Worm (Caenorhabditis elegans) whole organism, young adult: ENCODE results near the gene rgef-1.

Experiments
- C06A6.2 ChIP-seq: fragments of 200-800 bp; sonication (Bioruptor generic); conservative IDR thresholded peaks from 2 replicates; pipeline ENCODE4 v1.3.6; 2022; ENCODE audit warnings: missing genetic modification characterization, missing compliant biosample characterization
- F10E7.11 ChIP-seq: sonication (generic microtip); optimal IDR thresholded peaks from 2 replicates; lab custom pipeline; 2017; ENCODE audit warnings: mild to moderate bottlenecking, missing genetic modification characterization, moderate library complexity, missing compliant biosample characterization
- F23B12.7 ChIP-seq: sonication (generic microtip); optimal IDR thresholded peaks from 2 replicates; lab custom pipeline; 2017; ENCODE audit warnings: missing genetic modification characterization, mild to moderate bottlenecking, missing compliant biosample characterization, antibody characterized with exemption, moderate library complexity; ENCODE audit not compliant: insufficient read depth
- F39B2.1 ChIP-seq: fragments of 200-800 bp; sonication (Bioruptor generic); IDR thresholded peaks from 2 replicates; pipeline ENCODE4 v1.3.6; 2022; ENCODE audit warnings: missing genetic modification reagents, missing genetic modification characterization, missing compliant biosample characterization
- F49E8.2 ChIP-seq: sonication (generic microtip); optimal IDR thresholded peaks from 3 replicates; lab custom pipeline; 2017; ENCODE audit warnings: missing genetic modification characterization, mild to moderate bottlenecking, missing compliant biosample characterization, antibody characterized with exemption, moderate library complexity; ENCODE audit not compliant: insufficient read depth
- F52B5.7 ChIP-seq: sonication (generic microtip); optimal IDR thresholded peaks from 2 replicates; lab custom pipeline; 2016; ENCODE audit warnings: mild to moderate bottlenecking, missing genetic modification characterization, missing compliant biosample characterization
- K12H6.12 ChIP-seq: fragments of 200-800 bp; sonication (Bioruptor generic); optimal IDR thresholded peaks from 2 replicates; lab custom pipeline; 2018; ENCODE audit warnings: mild to moderate bottlenecking, missing genetic modification characterization, missing compliant biosample characterization
- Y53G8AR.9 ChIP-seq: fragments of 200-800 bp; sonication (Bioruptor generic); conservative IDR thresholded peaks from 2 replicates; pipeline ENCODE4 v1.3.6; 2022; ENCODE audit warnings: missing genetic modification reagents, missing genetic modification characterization, missing compliant biosample characterization
- Y56A3A.18 ChIP-seq: fragments of 200-800 bp; sonication (Bioruptor generic); IDR thresholded peaks from 2 replicates; pipeline ENCODE4 v1.3.6; 2022; ENCODE audit warnings: missing genetic modification reagents, missing genetic modification characterization, missing compliant biosample characterization
- ZK185.1 ChIP-seq: sonication (generic microtip); optimal IDR thresholded peaks from 2 replicates; lab custom pipeline; 2016; ENCODE audit warnings: mild to moderate bottlenecking, missing genetic modification characterization, missing compliant biosample characterization; ENCODE audit not compliant: poor library complexity, severe bottlenecking
- akir-1 ChIP-seq: fragments of 200-800 bp; sonication (Bioruptor generic); optimal IDR thresholded peaks from 2 replicates; lab custom pipeline; 2018; ENCODE audit warnings: mild to moderate bottlenecking, missing genetic modification characterization, moderate library complexity, missing compliant biosample characterization
- ama-1 ChIP-seq, 3 experiments: fragments of 150-350 bp in 1 of 3; sonication (generic microtip) in 2 of 3; optimal IDR thresholded peaks; 2 replicates each; lab custom pipeline; 2014 to 2018; ENCODE audit warnings: missing biosample characterization in 2 of 3, missing genetic modification characterization in 2 of 3, missing genetic modification reagents in 2 of 3
- attf-5 ChIP-seq: fragments of 200-800 bp; sonication (Bioruptor generic); optimal IDR thresholded peaks from 2 replicates; lab custom pipeline; 2018; ENCODE audit warnings: mild to moderate bottlenecking, missing genetic modification characterization, missing compliant biosample characterization
- cebp-1 ChIP-seq, 2 experiments: fragments of 200-800 bp in 1 of 2; sonication (Bioruptor generic) in 1 of 2; sonication (generic microtip) in 1 of 2; IDR thresholded peaks in 1 of 2; optimal IDR thresholded peaks in 1 of 2; 2 replicates each; pipeline versions ENCODE4 v1.3.6 to Lab custom; 2017 to 2022; ENCODE audit warnings: missing compliant biosample characterization in 2 of 2, missing genetic modification characterization in 2 of 2, mild to moderate bottlenecking in 1 of 2, missing genetic modification reagents in 1 of 2, moderate library complexity in 1 of 2
- ceh-27 ChIP-seq: fragments of 200-800 bp; sonication (Bioruptor generic); optimal IDR thresholded peaks from 2 replicates; lab custom pipeline; 2018; ENCODE audit warnings: mild to moderate bottlenecking, missing genetic modification characterization, moderate library complexity, missing compliant biosample characterization
- chd-7 ChIP-seq: sonication (generic microtip); optimal IDR thresholded peaks from 2 replicates; lab custom pipeline; 2016; ENCODE audit warnings: mild to moderate bottlenecking, missing genetic modification characterization, moderate library complexity, missing compliant biosample characterization
- dox-1 ChIP-seq: fragments of 200-800 bp; sonication (Bioruptor generic); IDR thresholded peaks from 2 replicates; pipeline ENCODE4 v1.3.6; 2022; ENCODE audit warnings: missing genetic modification reagents, missing genetic modification characterization, missing compliant biosample characterization
- egl-44 ChIP-seq: fragments of 200-800 bp; sonication (Bioruptor generic); IDR thresholded peaks from 2 replicates; pipeline ENCODE4 v1.3.6; 2022; ENCODE audit warnings: missing genetic modification reagents, missing genetic modification characterization, missing compliant biosample characterization
- ekl-4 ChIP-seq: fragments of 200-800 bp; sonication (Bioruptor generic); IDR thresholded peaks from 2 replicates; pipeline ENCODE4 v1.3.6; 2022; ENCODE audit warnings: missing genetic modification reagents, missing genetic modification characterization, missing compliant biosample characterization
- gei-17 ChIP-seq: fragments of 200-800 bp; sonication (Bioruptor generic); optimal IDR thresholded peaks from 2 replicates; lab custom pipeline; 2018; ENCODE audit warnings: mild to moderate bottlenecking, missing genetic modification characterization, missing compliant biosample characterization
- him-1 ChIP-seq: sonication (generic microtip); optimal IDR thresholded peaks from 2 replicates; lab custom pipeline; 2016; ENCODE audit warnings: missing genotype, missing genetic modification reagents, missing genetic modification characterization, missing compliant biosample characterization
- lag-1 ChIP-seq: fragments of 200-800 bp; sonication (Bioruptor generic); IDR thresholded peaks from 2 replicates; pipeline ENCODE4 v1.3.6; 2022; ENCODE audit warnings: missing genetic modification reagents, missing genetic modification characterization, missing compliant biosample characterization
- let-526 ChIP-seq: fragments of 200-800 bp; sonication (Bioruptor generic); IDR thresholded peaks from 2 replicates; pipeline ENCODE4 v1.3.6; 2022; ENCODE audit warnings: missing genetic modification reagents, missing genetic modification characterization, missing compliant biosample characterization
- lin-26 ChIP-seq: fragments of 200-800 bp; sonication (Bioruptor generic); IDR thresholded peaks from 2 replicates; pipeline ENCODE4 v1.3.6; 2022; ENCODE audit warnings: missing genetic modification reagents, missing genetic modification characterization, missing compliant biosample characterization
- lin-40 ChIP-seq: sonication (generic microtip); optimal IDR thresholded peaks from 2 replicates; lab custom pipeline; 2016; ENCODE audit warnings: missing genetic modification characterization, mild to moderate bottlenecking, missing compliant biosample characterization, missing genotype, missing genetic modification reagents
- lsy-27 ChIP-seq: sonication (generic microtip); optimal IDR thresholded peaks from 2 replicates; lab custom pipeline; 2017; ENCODE audit warnings: missing genetic modification characterization, mild to moderate bottlenecking, missing compliant biosample characterization, antibody characterized with exemption, missing genotype, borderline replicate concordance; ENCODE audit not compliant: insufficient read depth
- mcd-1 ChIP-seq: fragments of 200-800 bp; sonication (Bioruptor generic); IDR thresholded peaks from 2 replicates; pipeline ENCODE4 v1.3.6; 2022; ENCODE audit warnings: missing genetic modification reagents, missing genetic modification characterization, missing compliant biosample characterization
- mxl-1 ChIP-seq: sonication (generic microtip); optimal IDR thresholded peaks from 2 replicates; lab custom pipeline; 2016; ENCODE audit warnings: missing genetic modification characterization, missing compliant biosample characterization
- nfyb-1 ChIP-seq: fragments of 200-800 bp; sonication (Bioruptor generic); IDR thresholded peaks from 2 replicates; pipeline ENCODE4 v1.3.6; 2022; ENCODE audit warnings: missing genetic modification reagents, missing genetic modification characterization, missing compliant biosample characterization
- nhr-80 ChIP-seq: sonication (generic microtip); optimal IDR thresholded peaks from 2 replicates; lab custom pipeline; 2016; ENCODE audit warnings: missing genetic modification characterization, missing compliant biosample characterization
- nhr-90 ChIP-seq: sonication (generic microtip); optimal IDR thresholded peaks from 2 replicates; lab custom pipeline; 2016; ENCODE audit warnings: missing genotype, mild to moderate bottlenecking, missing genetic modification characterization, missing compliant biosample characterization
- pha-4 ChIP-seq: fragments of 150-350 bp; sonication (generic microtip); optimal IDR thresholded peaks from 2 replicates; lab custom pipeline; 2014; ENCODE audit warnings: missing biosample characterization, missing genetic modification reagents, missing genetic modification characterization
- repo-1 ChIP-seq: sonication (generic microtip); optimal IDR thresholded peaks from 2 replicates; lab custom pipeline; 2017; ENCODE audit warnings: mild to moderate bottlenecking, missing genetic modification characterization, missing compliant biosample characterization
- snpc-1.1 ChIP-seq: sonication (generic microtip); optimal IDR thresholded peaks from 2 replicates; lab custom pipeline; 2017; ENCODE audit warnings: missing genetic modification characterization, mild to moderate bottlenecking, missing compliant biosample characterization, antibody characterized with exemption, moderate library complexity, missing genotype, missing genetic modification reagents; ENCODE audit not compliant: insufficient read depth
- somi-1 ChIP-seq: fragments of 200-800 bp; sonication (Bioruptor generic); optimal IDR thresholded peaks from 2 replicates; lab custom pipeline; 2018; ENCODE audit warnings: mild to moderate bottlenecking, missing genetic modification characterization, missing compliant biosample characterization
- tbp1 ChIP-seq: fragments of 200-800 bp; sonication (Bioruptor generic); optimal IDR thresholded peaks from 2 replicates; lab custom pipeline; 2018; ENCODE audit warnings: mild to moderate bottlenecking, missing genetic modification characterization, missing compliant biosample characterization
- unc-130 ChIP-seq: sonication (generic microtip); optimal IDR thresholded peaks from 2 replicates; lab custom pipeline; 2016; ENCODE audit warnings: missing genetic modification reagents, missing genetic modification characterization, missing compliant biosample characterization
- zfh-2 ChIP-seq: fragments of 200-800 bp; sonication (Bioruptor generic); conservative IDR thresholded peaks from 2 replicates; pipeline ENCODE4 v1.3.6; 2022; ENCODE audit warnings: missing genetic modification reagents, missing genetic modification characterization, missing compliant biosample characterization
- zim-3 ChIP-seq: sonication (generic microtip); optimal IDR thresholded peaks from 2 replicates; lab custom pipeline; 2017; ENCODE audit warnings: mild to moderate bottlenecking, missing genetic modification characterization, moderate library complexity, missing compliant biosample characterization
- ztf-22 ChIP-seq: fragments of 200-800 bp; sonication (Bioruptor generic); optimal IDR thresholded peaks from 2 replicates; lab custom pipeline; 2018; ENCODE audit warnings: mild to moderate bottlenecking, missing genetic modification characterization, moderate library complexity, missing compliant biosample characterization
- ztf-26 ChIP-seq: sonication (generic microtip); optimal IDR thresholded peaks from 2 replicates; lab custom pipeline; 2017; ENCODE audit warnings: missing genetic modification characterization, missing compliant biosample characterization
- ztf-6 ChIP-seq: fragments of 200-800 bp; sonication (Bioruptor generic); IDR thresholded peaks from 2 replicates; pipeline ENCODE4 v1.3.6; 2022; ENCODE audit warnings: missing genetic modification reagents, missing genetic modification characterization, missing compliant biosample characterization

rgef-1 gene

DNA sequence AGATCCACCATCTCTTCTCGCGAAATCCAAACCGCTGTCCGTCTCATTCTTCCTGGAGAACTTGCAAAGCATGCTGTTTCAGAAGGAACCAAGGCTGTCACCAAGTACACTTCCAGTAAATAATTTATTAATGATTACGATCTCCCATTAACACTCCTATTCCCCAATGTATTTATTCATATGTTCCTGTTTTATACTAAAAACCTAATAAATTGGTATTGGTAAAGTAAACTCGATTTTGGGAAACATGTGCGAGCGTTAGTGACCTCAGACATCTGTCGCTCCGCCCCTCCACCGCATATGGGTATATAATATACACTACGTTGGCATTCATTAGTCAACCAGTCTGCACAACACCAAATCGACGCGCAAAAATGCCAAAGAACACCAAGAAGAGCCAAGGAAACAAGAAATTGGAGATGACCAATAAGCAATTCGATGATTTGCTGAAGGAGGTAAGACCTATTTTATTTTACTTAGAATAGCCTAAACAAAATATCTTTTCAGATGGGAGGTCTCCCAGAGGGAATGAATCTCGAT is 15.4 kb downstream of the rgef-1 start, which contains the start of gene C50F4.6:
Gene C50F4.6 (plus strand): TSS at position 51 of the 540 bp plus-strand sequence.
- TF ChIP-seq ztf-22 (GFP tag; lab: Kevin White, UChicago) (no peak), repo-1 (tag; lab: Kevin White, UChicago) (peak; percentile 20), him-1 (tag; lab: Kevin White, UChicago) (no peak), lin-26 (0 out of 2 replicates have a peak, but pooled peaks have one; percentile 21), ztf-6 (GFP tag; lab: Robert Waterston, UW) (no peak)

DNA sequence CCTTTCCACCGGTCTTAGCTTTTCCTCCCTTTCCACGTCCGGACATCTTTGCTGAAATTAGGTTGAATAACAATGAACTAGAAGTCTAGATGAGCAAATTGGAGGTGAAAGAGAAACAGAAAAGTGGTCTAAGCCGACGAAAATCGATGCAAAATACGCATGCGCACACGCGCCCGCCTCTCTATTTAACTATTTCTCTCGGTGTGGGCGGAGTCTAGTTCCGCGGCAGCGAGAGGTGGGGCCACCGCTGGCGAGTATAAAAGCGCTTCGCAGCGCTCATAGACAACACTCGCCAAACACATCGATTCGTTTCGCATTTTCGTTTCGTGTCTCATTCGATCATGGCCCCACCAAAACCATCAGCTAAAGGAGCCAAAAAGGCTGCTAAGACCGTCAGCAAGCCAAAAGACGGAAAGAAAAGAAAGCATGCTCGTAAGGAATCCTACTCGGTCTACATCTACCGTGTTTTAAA is 16.2 kb downstream of the rgef-1 start, which contains the start of the genes his-35 and his-41:
Gene his-35 (minus strand): TSS at position 51 of the 472 bp plus-strand sequence.
Gene his-41 (plus strand): TSS at position 299 of the 472 bp plus-strand sequence.
- peak; percentile 10 for TF ChIP-seq ztf-26 (tag; lab: Kevin White, UChicago)
- peak; percentile 85 for TF ChIP-seq ama-1 (optimal IDR thresholded peaks at IDR 0.05; lab: Kevin White, UChicago)
- no peak for TF ChIP-seq ama-1 (GFP tag; optimal IDR thresholded peaks at IDR 0.05; lab: Kevin White, UChicago)
- peak; percentile 66 for TF ChIP-seq K12H6.12 (tag; lab: Kevin White, UChicago)
- TF ChIP-seq nhr-80 (tag; lab: Kevin White, UChicago): peak; percentile 32
- TF ChIP-seq attf-5 (GFP tag; lab: Kevin White, UChicago): peak; percentile 50
- peak; percentile 22 for TF ChIP-seq ZK185.1 (tag; lab: Kevin White, UChicago)
- 0 out of 2 replicates have a peak, but pooled peaks have one; percentile 34 for TF ChIP-seq let-526
- peak; percentile 27 for TF ChIP-seq tbp1 (GFP tag; lab: Kevin White, UChicago)
- TF ChIP-seq lin-40 (tag; lab: Kevin White, UChicago): peak; percentile 63
- peak; percentile 61 for TF ChIP-seq dox-1 (GFP tag; lab: Robert Waterston, UW)
- 0 out of 2 replicates have a peak, but pooled peaks have one; percentile 30 for TF ChIP-seq C06A6.2 (GFP tag; lab: Robert Waterston, UW)
- TF ChIP-seq Y53G8AR.9 (GFP tag; lab: Robert Waterston, UW): no peak
- no peak for TF ChIP-seq unc-130
- TF ChIP-seq cebp-1 (GFP tag; IDR thresholded peaks at IDR 0.05; lab: Robert Waterston, UW): no peak
- peak; percentile 54 for TF ChIP-seq cebp-1 (tag; optimal IDR thresholded peaks at IDR 0.05; lab: Kevin White, UChicago)
- peak; percentile 67 for TF ChIP-seq ceh-27 (GFP tag; lab: Kevin White, UChicago)
- peak; percentile 6 for TF ChIP-seq chd-7 (tag; lab: Kevin White, UChicago)
- peak; percentile 7 for TF ChIP-seq F52B5.7 (tag; lab: Kevin White, UChicago)
- TF ChIP-seq zfh-2 (GFP tag; lab: Robert Waterston, UW): peak; percentile 75
- TF ChIP-seq mcd-1 (GFP tag; lab: Robert Waterston, UW): peak; percentile 66
- no peak for TF ChIP-seq somi-1
- TF ChIP-seq egl-44 (GFP tag; lab: Robert Waterston, UW): peak; percentile 24; the same call in 1 of the 2 replicates
- TF ChIP-seq F10E7.11 (tag; lab: Kevin White, UChicago): no peak
- no peak for TF ChIP-seq lag-1 (GFP tag; lab: Robert Waterston, UW)
- peak; percentile 12; the same call in 1 of the 2 replicates for TF ChIP-seq F39B2.1 (GFP tag; lab: Robert Waterston, UW)

DNA sequence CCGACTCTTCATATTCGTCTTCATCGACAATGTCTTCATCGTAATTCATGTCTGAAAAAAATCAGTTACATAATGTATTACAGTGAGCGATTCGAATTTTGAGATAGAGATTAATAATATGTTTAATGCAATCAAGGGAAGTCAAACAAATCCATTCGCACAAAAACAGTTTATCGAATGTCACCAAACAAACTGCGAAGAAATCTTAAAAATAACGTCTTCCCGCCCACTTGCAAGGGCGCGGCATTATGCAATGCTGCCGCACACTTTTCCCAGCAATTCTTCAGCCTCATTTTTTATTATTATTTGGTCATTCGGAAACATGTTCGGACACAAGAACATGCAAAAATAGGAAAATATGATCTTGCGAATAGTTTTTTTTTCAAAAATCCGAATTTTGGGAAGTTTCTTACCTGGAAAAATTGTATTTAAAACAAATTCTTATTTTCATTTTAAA is 17.3 kb downstream of the rgef-1 start, which contains the start of gene mdf-1:
Gene mdf-1 (minus strand): TSS at position 51 of the 457 bp plus-strand sequence.
- TF ChIP-seq lsy-27: no peak
- no peak for TF ChIP-seq gei-17
- no peak for TF ChIP-seq akir-1 (GFP tag; lab: Kevin White, UChicago)
- TF ChIP-seq snpc-1.1 (tag; lab: Kevin White, UChicago): no peak
- no peak for TF ChIP-seq Y56A3A.18 (GFP tag; lab: Robert Waterston, UW)
- TF ChIP-seq pha-4 (tag; lab: Kevin White, UChicago): no peak
- TF ChIP-seq lin-40 (tag; lab: Kevin White, UChicago): peak; percentile 23
- TF ChIP-seq zim-3: no peak
- no peak for TF ChIP-seq ekl-4 (GFP tag; lab: Robert Waterston, UW)
- no peak for TF ChIP-seq nhr-90 (tag; lab: Kevin White, UChicago)
- TF ChIP-seq mxl-1 (tag; lab: Kevin White, UChicago): no peak
- peak; percentile 48 for TF ChIP-seq mcd-1 (GFP tag; lab: Robert Waterston, UW)
- TF ChIP-seq ztf-6 (GFP tag; lab: Robert Waterston, UW): no peak
- peak; percentile 24 for TF ChIP-seq F23B12.7
- no peak for TF ChIP-seq F52B5.7 (tag; lab: Kevin White, UChicago)
- no peak for TF ChIP-seq F49E8.2 (tag; lab: Kevin White, UChicago)
- TF ChIP-seq nfyb-1: peak; percentile 34; the same call in 1 of the 2 replicates
